Fruit fly (Drosophila melanogaster): Measurements from ENCODE around the gene gcm.

gcm gene

dm6 chr2L:9581582-9581981 is at the start of gene gcm:
gcm (minus strand) TSS chr2L:9581745.
- TF ChIP-seq psq (optimal IDR thresholded peaks at IDR 0.05): no peak
- TF ChIP-seq h (optimal IDR thresholded peaks at IDR 0.05): no peak
- no peak for TF ChIP-seq Myc (optimal IDR thresholded peaks at IDR 0.05)
- TF ChIP-seq Sin3A (optimal IDR thresholded peaks at IDR 0.05): no peak
- no peak for TF ChIP-seq insv (optimal IDR thresholded peaks at IDR 0.05)
- TF ChIP-seq ttk (optimal IDR thresholded peaks at IDR 0.05): no peak

dm6 chr2L:9625185-9625584 is 43.6 kb upstream of the gcm start, which contains the start of gene CG31882:
CG31882 (minus strand) TSS chr2L:9625285.
- TF ChIP-seq psq (optimal IDR thresholded peaks at IDR 0.05) (no peak), insv (optimal IDR thresholded peaks at IDR 0.05) (no peak), h (optimal IDR thresholded peaks at IDR 0.05) (no peak), ttk (optimal IDR thresholded peaks at IDR 0.05) (no peak), Sin3A (optimal IDR thresholded peaks at IDR 0.05) (no peak), Myc (optimal IDR thresholded peaks at IDR 0.05) (no peak)

DNA sequence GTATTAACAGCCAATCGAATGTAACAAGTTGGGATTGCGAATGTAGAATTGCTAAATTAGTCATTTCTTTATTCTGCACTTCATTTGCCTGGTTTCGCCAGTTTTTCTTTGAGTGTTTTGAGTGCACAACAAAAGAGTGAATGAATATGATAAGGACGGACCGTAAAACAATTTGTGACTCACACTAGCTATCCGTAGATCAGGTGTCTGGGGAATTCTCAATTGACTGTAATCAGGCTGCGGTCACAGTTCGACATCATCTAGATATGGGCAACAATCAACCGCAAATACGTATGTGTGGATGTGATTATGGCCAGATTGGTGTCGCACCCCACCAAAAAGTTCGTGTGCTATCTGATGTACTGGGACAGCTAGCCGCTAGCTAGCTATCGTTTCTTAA is 38.4 kb upstream of the gcm start:
- TF ChIP-seq psq (optimal IDR thresholded peaks at IDR 0.05) (no peak), ttk (optimal IDR thresholded peaks at IDR 0.05) (no peak), Myc (optimal IDR thresholded peaks at IDR 0.05) (no peak), insv (optimal IDR thresholded peaks at IDR 0.05) (no peak), Sin3A (optimal IDR thresholded peaks at IDR 0.05) (no peak), h (optimal IDR thresholded peaks at IDR 0.05) (no peak)

DNA sequence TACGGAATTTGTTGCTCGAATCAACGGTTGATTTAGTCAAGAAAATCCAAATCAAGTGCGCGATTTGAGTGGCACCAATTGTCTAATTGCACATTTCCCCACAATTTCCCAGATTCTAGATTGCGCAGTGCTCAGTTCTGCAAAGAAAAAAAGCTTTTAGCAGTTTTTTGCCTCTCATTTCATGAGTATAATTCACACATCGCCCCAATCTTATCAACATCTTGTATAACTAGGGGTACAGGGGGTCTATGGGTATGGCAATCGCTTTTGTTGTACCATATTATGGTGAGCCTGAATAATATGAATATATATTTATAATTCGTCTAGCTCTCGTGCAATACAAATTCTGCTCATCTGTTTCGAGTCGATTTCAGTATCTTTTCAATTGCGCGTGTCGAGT is 37.3 kb upstream of the gcm start:
- TF ChIP-seq Myc (optimal IDR thresholded peaks at IDR 0.05) (no peak), Sin3A (optimal IDR thresholded peaks at IDR 0.05) (no peak), insv (optimal IDR thresholded peaks at IDR 0.05) (no peak), ttk (optimal IDR thresholded peaks at IDR 0.05) (no peak), psq (optimal IDR thresholded peaks at IDR 0.05) (no peak), h (optimal IDR thresholded peaks at IDR 0.05) (no peak)

DNA sequence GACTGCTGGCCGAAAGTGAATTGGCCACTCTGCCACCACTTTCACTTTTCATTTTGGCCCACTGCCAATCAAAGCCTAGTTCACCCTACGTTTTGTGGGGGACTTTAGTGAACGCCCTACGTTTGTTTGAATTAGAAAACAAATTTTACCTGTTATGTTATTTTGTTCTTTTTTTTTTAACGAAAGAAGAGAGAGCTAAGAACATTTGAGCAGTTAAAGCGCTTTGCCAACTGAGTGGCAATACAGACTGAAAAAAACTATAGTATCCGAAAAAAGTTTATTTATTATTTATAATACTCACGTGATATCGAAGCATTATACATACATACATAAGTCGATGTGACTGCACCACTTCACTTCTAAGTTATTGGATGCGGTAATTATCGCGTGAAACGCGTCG is 36.4 kb upstream of the gcm start:
- no peak for TF ChIP-seq psq (optimal IDR thresholded peaks at IDR 0.05)
- no peak for TF ChIP-seq h (optimal IDR thresholded peaks at IDR 0.05)
- no peak for TF ChIP-seq Myc (optimal IDR thresholded peaks at IDR 0.05)
- TF ChIP-seq Sin3A (optimal IDR thresholded peaks at IDR 0.05): no peak
- TF ChIP-seq insv (optimal IDR thresholded peaks at IDR 0.05): no peak
- TF ChIP-seq ttk (optimal IDR thresholded peaks at IDR 0.05): no peak

DNA sequence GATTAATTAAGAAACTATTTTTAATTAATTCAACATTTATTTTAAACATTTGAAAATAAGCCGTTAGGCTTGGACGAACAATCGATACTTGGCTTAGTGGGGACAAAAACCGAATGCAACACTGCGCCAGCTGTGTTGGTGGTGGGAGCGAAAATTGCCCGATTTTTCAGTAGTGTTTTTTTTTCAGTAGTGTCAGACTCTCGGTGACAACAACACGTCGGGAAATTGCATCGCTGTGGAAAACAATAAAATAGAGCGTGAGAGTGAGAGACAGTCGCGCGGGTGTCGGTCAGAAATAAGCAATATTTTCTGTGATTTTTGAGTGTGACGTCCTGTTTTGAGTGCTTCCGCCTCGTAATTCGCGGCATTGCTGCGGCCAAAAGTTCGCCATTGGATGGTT is 35.1 kb upstream of the gcm start:
- no peak for TF ChIP-seq insv (optimal IDR thresholded peaks at IDR 0.05)

DNA sequence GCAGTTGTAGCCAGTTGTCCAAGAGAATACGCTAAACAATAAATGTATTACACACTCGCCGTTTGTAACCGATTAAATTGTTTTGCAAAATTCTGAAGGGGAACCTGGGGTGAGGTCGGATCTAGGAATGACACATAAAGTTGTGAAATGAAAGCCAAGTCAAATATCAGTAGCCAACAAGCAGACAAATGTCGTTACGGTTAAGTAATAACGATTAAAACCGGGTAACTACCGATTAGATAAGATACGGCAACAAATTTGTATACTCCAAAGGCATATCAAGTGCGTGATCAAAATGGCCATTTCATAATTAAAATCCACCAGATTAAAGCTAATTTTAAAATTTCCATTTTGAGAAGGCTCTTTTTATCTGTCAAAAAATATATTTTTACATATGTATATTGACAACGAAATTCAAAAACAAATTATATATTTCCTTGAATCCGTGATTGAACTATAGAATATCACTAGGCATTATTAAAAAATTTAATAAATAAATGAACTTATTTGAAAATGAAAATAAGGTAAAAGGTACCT is 34.5 kb upstream of the gcm start, which contains the start of gene GlcAT-S:
GlcAT-S (plus strand) TSS at position 487 of the 537 bp plus-strand sequence.
- no peak for TF ChIP-seq ttk (optimal IDR thresholded peaks at IDR 0.05)

DNA sequence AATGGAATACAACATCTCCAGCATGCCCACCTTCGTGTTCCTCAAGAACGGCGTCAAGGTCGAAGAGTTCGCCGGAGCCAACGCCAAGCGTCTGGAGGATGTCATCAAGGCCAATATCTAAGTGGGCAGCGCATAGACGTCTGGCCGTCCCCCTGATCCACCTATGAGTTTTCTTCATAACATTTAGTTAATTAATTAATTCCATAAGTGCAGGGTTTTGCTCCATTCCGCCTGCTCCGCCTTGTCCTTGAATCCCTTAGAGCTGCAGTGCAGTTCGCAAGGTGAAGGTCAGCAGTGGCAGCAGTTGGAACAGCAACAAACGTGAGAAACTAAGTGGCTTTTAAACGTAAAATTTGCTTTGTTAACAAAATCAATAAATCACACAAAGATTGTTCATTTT is 34.0 kb upstream of the gcm start:
- TF ChIP-seq h (optimal IDR thresholded peaks at IDR 0.05) (no peak), Sin3A (optimal IDR thresholded peaks at IDR 0.05) (no peak), Myc (optimal IDR thresholded peaks at IDR 0.05) (no peak)

DNA sequence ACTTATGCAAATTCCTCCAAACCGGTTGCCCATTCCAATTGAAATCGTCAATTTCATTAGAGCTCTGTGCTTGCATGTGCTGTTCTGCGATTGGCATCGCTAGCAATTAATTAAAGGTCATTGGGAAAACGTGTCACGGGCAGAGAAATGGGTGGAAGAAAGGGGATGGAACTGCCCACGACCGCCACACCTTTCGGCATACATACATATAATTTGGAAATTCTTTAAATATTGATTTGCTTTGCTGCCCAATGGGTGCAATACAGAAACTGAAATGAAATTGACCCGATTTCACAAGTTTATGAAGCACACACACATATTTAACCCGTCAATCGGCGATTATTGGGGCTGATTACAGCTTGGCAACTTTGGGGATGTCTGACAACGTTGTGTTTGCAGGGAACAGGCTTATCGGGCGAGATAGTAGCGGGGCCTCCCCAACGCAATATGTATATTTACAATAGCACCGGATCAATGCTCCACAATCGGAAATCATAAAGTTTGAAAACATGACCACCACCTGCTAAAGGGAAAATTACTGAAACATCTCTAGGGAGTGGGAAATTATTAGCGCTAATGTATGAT is 33.2 kb upstream of the gcm start:
- no peak for TF ChIP-seq ttk (optimal IDR thresholded peaks at IDR 0.05)
- TF ChIP-seq psq (optimal IDR thresholded peaks at IDR 0.05): no peak
- no peak for TF ChIP-seq h (optimal IDR thresholded peaks at IDR 0.05)
- TF ChIP-seq insv (optimal IDR thresholded peaks at IDR 0.05): no peak

- TF ChIP-seq Myc (optimal IDR thresholded peaks at IDR 0.05): no peak
- TF ChIP-seq Sin3A (optimal IDR thresholded peaks at IDR 0.05): no peak
- TF ChIP-seq h (optimal IDR thresholded peaks at IDR 0.05): no peak
- no peak for TF ChIP-seq insv (optimal IDR thresholded peaks at IDR 0.05)
- TF ChIP-seq ttk (optimal IDR thresholded peaks at IDR 0.05): no peak
- TF ChIP-seq psq (optimal IDR thresholded peaks at IDR 0.05): no peak
Observed at dm6 chr2L:9613922-9614321, 32.4 kb upstream of the gcm start.

DNA sequence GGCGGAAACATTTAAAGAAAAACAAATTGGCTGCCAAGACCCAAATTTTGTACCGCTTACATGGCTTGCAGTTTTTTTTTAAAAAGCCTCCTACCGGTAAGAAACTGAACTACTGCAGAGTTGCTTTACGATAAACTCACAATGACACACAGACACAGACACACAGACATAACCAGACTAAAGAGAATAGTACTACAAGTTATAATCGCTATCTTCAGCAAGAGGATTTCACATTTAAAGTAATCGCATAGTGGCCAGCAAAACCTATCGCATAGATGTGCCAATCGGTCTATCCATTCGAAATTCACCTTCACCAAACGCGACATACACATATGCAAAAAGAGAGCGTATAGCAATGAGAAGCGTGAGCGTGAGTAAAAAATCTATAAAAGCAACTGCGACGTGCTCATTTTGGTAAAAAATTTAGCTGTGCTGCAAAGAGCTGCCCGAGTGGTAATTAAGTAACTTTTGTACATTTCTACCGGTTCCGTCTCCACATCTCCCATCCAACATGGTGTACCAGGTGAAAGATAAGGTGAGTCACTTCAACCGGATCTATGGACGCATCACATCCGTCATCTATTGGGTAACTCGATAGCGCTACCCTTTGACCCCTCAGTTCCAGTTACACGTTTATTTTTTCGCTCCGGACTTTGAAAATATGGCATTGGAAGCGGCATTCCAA is 31.6 kb upstream of the gcm start, which contains the start of gene Trx2:
Trx2 (plus strand) TSS at position 161 of the 685 bp plus-strand sequence.
- TF ChIP-seq Myc (optimal IDR thresholded peaks at IDR 0.05) (no peak), psq (optimal IDR thresholded peaks at IDR 0.05) (no peak), Sin3A (optimal IDR thresholded peaks at IDR 0.05) (no peak), ttk (optimal IDR thresholded peaks at IDR 0.05) (no peak), insv (optimal IDR thresholded peaks at IDR 0.05) (no peak), h (optimal IDR thresholded peaks at IDR 0.05) (no peak)

dm6 chr2L:9612654-9613005 is 31.1 kb upstream of the gcm start:
- TF ChIP-seq insv (optimal IDR thresholded peaks at IDR 0.05) (no peak), psq (optimal IDR thresholded peaks at IDR 0.05) (no peak), ttk (optimal IDR thresholded peaks at IDR 0.05) (no peak), Myc (optimal IDR thresholded peaks at IDR 0.05) (no peak), Sin3A (optimal IDR thresholded peaks at IDR 0.05) (no peak), h (optimal IDR thresholded peaks at IDR 0.05) (no peak)

dm6 chr2L:9609337-9609856 is 27.9 kb upstream of the gcm start:
- TF ChIP-seq h (optimal IDR thresholded peaks at IDR 0.05) (no peak), ttk (optimal IDR thresholded peaks at IDR 0.05) (no peak), psq (optimal IDR thresholded peaks at IDR 0.05) (no peak), insv (optimal IDR thresholded peaks at IDR 0.05) (no peak), Myc (optimal IDR thresholded peaks at IDR 0.05) (no peak), Sin3A (optimal IDR thresholded peaks at IDR 0.05) (no peak)

Measured in Kc167 (cell line).